Worm (Caenorhabditis elegans) whole organism, late embryonic: ENCODE results near the gene F20D6.1.
A peak's percentile ranks its signal among the peaks of the same experiment; 100 is the strongest.

Experiments
- K02D7.2 ChIP-seq: sonication (generic microtip); optimal IDR thresholded peaks from 2 replicates; lab custom pipeline; 2017; ENCODE audit warnings: mild to moderate bottlenecking, missing genetic modification characterization, missing compliant biosample characterization
- ahr-1 ChIP-seq: sonication (generic microtip); optimal IDR thresholded peaks from 2 replicates; lab custom pipeline; 2016; ENCODE audit warnings: missing genetic modification characterization, missing compliant biosample characterization
- ceh-18 ChIP-seq: sonication (generic microtip); optimal IDR thresholded peaks from 2 replicates; lab custom pipeline; 2016; ENCODE audit warnings: missing genetic modification characterization, missing compliant biosample characterization
- ceh-30 ChIP-seq: fragments of 150-350 bp; optimal IDR thresholded peaks from 2 replicates; lab custom pipeline; 2014; ENCODE audit warnings: missing biosample characterization, missing genetic modification characterization
- ceh-34 ChIP-seq: sonication (generic microtip); optimal IDR thresholded peaks from 2 replicates; lab custom pipeline; 2016; ENCODE audit warnings: mild to moderate bottlenecking, missing genetic modification characterization, missing compliant biosample characterization
- ceh-9 ChIP-seq: sonication (generic microtip); optimal IDR thresholded peaks from 2 replicates; lab custom pipeline; 2016; ENCODE audit warnings: mild to moderate bottlenecking, missing genetic modification characterization, inconsistent platforms, missing compliant biosample characterization
- che-1 ChIP-seq: sonication (generic microtip); optimal IDR thresholded peaks from 2 replicates; lab custom pipeline; 2016; ENCODE audit warnings: mild to moderate bottlenecking, missing genetic modification characterization, missing compliant biosample characterization
- dmd-4 ChIP-seq: sonication (generic microtip); optimal IDR thresholded peaks from 2 replicates; lab custom pipeline; 2016; ENCODE audit warnings: borderline replicate concordance, missing genetic modification characterization, missing compliant biosample characterization
- ets-4 ChIP-seq: sonication (generic microtip); optimal IDR thresholded peaks from 2 replicates; lab custom pipeline; 2016; ENCODE audit warnings: missing genetic modification characterization, missing compliant biosample characterization
- fkh-10 ChIP-seq: fragments of 150-350 bp; optimal IDR thresholded peaks from 2 replicates; lab custom pipeline; 2014; ENCODE audit warnings: missing biosample characterization, missing genetic modification reagents, missing genetic modification characterization
- fkh-6 ChIP-seq: sonication (generic microtip); optimal IDR thresholded peaks from 2 replicates; lab custom pipeline; 2016; ENCODE audit warnings: missing genetic modification characterization, missing compliant biosample characterization
- hlh-13 ChIP-seq: fragments of 200-800 bp; sonication (Bioruptor generic); optimal IDR thresholded peaks from 2 replicates; lab custom pipeline; 2018; ENCODE audit warnings: mild to moderate bottlenecking, missing genetic modification characterization, missing compliant biosample characterization
- hlh-30 ChIP-seq: sonication (generic microtip); optimal IDR thresholded peaks from 2 replicates; lab custom pipeline; 2017; ENCODE audit warnings: antibody characterized with exemption, missing genetic modification characterization, missing compliant biosample characterization; ENCODE audit not compliant: insufficient read depth
- hlh-8 ChIP-seq: sonication (generic microtip); optimal IDR thresholded peaks from 2 replicates; lab custom pipeline; 2016; ENCODE audit warnings: missing genotype, missing genetic modification characterization, missing compliant biosample characterization
- lim-6 ChIP-seq: sonication (generic microtip); optimal IDR thresholded peaks from 2 replicates; lab custom pipeline; 2016; ENCODE audit warnings: missing genetic modification characterization, missing compliant biosample characterization
- nfya-1 ChIP-seq: sonication (generic microtip); optimal IDR thresholded peaks from 2 replicates; lab custom pipeline; 2017; ENCODE audit warnings: missing genetic modification characterization, mild to moderate bottlenecking, missing compliant biosample characterization, antibody characterized with exemption, moderate library complexity
- nhr-11 ChIP-seq: fragments of 150-350 bp; optimal IDR thresholded peaks from 2 replicates; lab custom pipeline; 2014; ENCODE audit warnings: missing biosample characterization, missing genetic modification characterization
- npax-4 ChIP-seq: sonication (generic microtip); optimal IDR thresholded peaks from 2 replicates; lab custom pipeline; 2016; ENCODE audit warnings: missing genetic modification characterization, missing compliant biosample characterization
- odd-2 ChIP-seq: sonication (generic microtip); optimal IDR thresholded peaks from 2 replicates; lab custom pipeline; 2017; ENCODE audit warnings: antibody characterized with exemption, mild to moderate bottlenecking, missing genetic modification characterization, missing compliant biosample characterization
- pag-3 ChIP-seq: sonication (generic microtip); optimal IDR thresholded peaks from 2 replicates; lab custom pipeline; 2016; ENCODE audit warnings: missing compliant biosample characterization, missing genetic modification characterization, borderline replicate concordance
- pha-2 ChIP-seq: sonication (generic microtip); optimal IDR thresholded peaks from 2 replicates; lab custom pipeline; 2017; ENCODE audit warnings: mild to moderate bottlenecking, missing genetic modification characterization, missing compliant biosample characterization
- pqm-1 ChIP-seq: sonication (generic microtip); optimal IDR thresholded peaks from 2 replicates; lab custom pipeline; 2016; ENCODE audit warnings: missing genetic modification characterization, missing compliant biosample characterization
- sox-4 ChIP-seq: sonication (generic microtip); optimal IDR thresholded peaks from 2 replicates; lab custom pipeline; 2017; ENCODE audit warnings: mild to moderate bottlenecking, missing genetic modification characterization, inconsistent platforms, missing compliant biosample characterization
- tbx-2 ChIP-seq: sonication (generic microtip); optimal IDR thresholded peaks from 2 replicates; lab custom pipeline; 2016; ENCODE audit warnings: missing genetic modification characterization, missing compliant biosample characterization
- ttx-3 ChIP-seq: sonication (generic microtip); optimal IDR thresholded peaks from 2 replicates; lab custom pipeline; 2016; ENCODE audit warnings: missing genetic modification reagents, missing genetic modification characterization, missing compliant biosample characterization
- unc-3 ChIP-seq, 2 experiments: fragments of 200-800 bp in 1 of 2; sonication (Bioruptor generic) in 1 of 2; sonication (generic microtip) in 1 of 2; conservative IDR thresholded peaks in 1 of 2; optimal IDR thresholded peaks in 1 of 2; 2 replicates each; pipeline versions ENCODE4 v1.3.6 to Lab custom; 2016 to 2022; ENCODE audit warnings: missing compliant biosample characterization in 2 of 2, missing genetic modification characterization in 2 of 2, missing genetic modification reagents in 1 of 2
- unc-55 ChIP-seq: sonication (generic microtip); optimal IDR thresholded peaks from 2 replicates; lab custom pipeline; 2017; ENCODE audit warnings: missing biosample characterization, missing genetic modification reagents, missing genetic modification characterization
- unc-86 ChIP-seq: sonication (generic microtip); optimal IDR thresholded peaks from 2 replicates; lab custom pipeline; 2016; ENCODE audit warnings: missing genetic modification characterization, missing compliant biosample characterization
- zip-5 ChIP-seq: sonication (generic microtip); optimal IDR thresholded peaks from 2 replicates; lab custom pipeline; 2016; ENCODE audit warnings: missing genetic modification characterization, missing compliant biosample characterization

The F20D6.1 gene

ce11 chrV:8190016-8190415 lies 514 bp upstream of the F20D6.1 start, which contains the start of gene F20D6.12:
Gene F20D6.12 (minus strand): TSS chrV:8190116.
- no peak for TF ChIP-seq K02D7.2 (tag; lab: Kevin White, UChicago)
- no peak for TF ChIP-seq ceh-18 (tag; lab: Kevin White, UChicago)
- no peak for TF ChIP-seq unc-3 (GFP tag; conservative IDR thresholded peaks at IDR 0.05; lab: Robert Waterston, UW)
- no peak for TF ChIP-seq unc-3 (tag; optimal IDR thresholded peaks at IDR 0.05; lab: Kevin White, UChicago)
- no peak for TF ChIP-seq ttx-3 (tag; lab: Kevin White, UChicago)
- TF ChIP-seq fkh-6 (tag; lab: Kevin White, UChicago), result no peak
- no peak for TF ChIP-seq unc-86
- no peak for TF ChIP-seq ets-4
- TF ChIP-seq ceh-9 (tag; lab: Kevin White, UChicago), result no peak

DNA sequence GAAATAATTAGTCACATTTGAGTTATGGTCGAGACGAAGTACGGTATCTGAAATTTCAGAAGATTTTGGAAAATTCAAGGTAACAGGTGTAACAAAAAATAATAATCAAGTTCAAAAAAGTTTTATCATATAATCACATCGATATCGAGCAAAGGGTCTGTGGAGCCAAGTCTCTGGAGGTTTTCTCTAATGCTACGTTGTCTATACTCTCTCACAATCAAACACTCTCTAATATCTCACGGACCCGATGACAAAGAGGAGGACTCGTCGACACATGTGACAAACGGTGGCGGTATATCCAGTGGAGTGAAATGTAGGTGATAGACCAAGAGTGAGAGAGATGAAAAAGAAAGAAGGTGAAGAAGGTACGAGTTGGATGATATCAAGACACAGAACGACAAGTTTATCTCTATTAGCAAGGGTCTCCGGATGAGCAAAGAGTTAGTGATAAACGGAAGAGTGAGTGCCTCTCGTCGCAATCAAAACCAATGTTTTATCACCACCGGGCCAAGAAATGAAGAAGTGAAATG lies 5.4 kb downstream of the F20D6.1 start, which contains the start of gene F20D6.10:
TSS of gene F20D6.10 (minus strand) at position 51 of the 530 bp plus-strand sequence.
- TF ChIP-seq unc-55 (GFP tag; lab: Kevin White, UChicago) (peak; percentile 82), npax-4 (tag; lab: Kevin White, UChicago) (no peak), ceh-18 (tag; lab: Kevin White, UChicago) (peak; percentile 71), nfya-1 (tag; lab: Kevin White, UChicago) (peak; percentile 10), hlh-30 (tag; lab: Kevin White, UChicago) (peak; percentile 85)

DNA sequence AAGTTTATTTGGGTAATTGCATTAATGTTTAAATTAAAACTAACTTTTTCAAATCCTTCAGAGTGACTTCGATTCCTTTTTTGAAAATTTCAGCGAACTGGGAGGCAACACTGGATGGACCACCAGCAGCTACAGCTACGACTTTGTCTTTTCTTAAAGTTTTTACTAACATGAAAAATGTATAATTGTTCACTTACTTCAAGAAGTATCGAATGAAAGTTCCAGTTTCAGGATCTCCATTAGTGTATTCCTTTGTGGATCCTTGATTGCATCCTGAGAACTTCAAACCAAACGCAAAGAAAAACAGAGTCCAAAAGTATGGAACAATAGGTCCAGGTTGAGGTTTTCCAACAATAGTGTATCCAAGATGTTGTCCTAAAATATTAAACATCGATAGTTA lies 6.5 kb downstream of the F20D6.1 start:
- TF ChIP-seq hlh-13 (GFP tag; lab: Kevin White, UChicago), result no peak
- no peak for TF ChIP-seq ahr-1 (tag; lab: Kevin White, UChicago)
- no peak for TF ChIP-seq che-1 (tag; lab: Kevin White, UChicago)
- TF ChIP-seq pqm-1 (tag; lab: Kevin White, UChicago), result no peak
- no peak for TF ChIP-seq ets-4
- no peak for TF ChIP-seq fkh-10 (GFP tag; lab: Kevin White, UChicago)

DNA sequence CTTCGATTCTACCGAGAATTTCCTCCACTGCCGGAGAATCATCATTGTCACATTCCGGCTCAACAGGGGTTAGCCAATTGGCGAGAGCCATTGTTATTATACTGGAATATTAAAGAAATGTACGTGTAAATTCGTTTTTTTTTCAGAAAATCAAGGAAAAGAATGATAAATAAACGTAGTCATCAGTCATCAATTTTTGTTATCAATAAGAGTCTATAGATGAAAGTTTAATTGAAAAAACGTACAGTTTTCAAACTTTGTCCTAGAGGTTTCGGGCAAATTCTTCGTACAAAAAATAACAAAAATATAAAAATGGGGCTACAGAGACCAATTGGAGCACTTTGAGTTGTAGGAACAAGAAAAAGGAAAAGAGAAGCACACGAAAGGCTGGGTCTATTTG lies 8.5 kb downstream of the F20D6.1 start, which contains the start of gene F20D6.11:
TSS of gene F20D6.11 (minus strand) at position 101 of the 400 bp plus-strand sequence.
- TF ChIP-seq hlh-8 (no peak), ceh-34 (no peak), lim-6 (no peak), dmd-4 (no peak), ets-4 (no peak), pag-3 (tag; lab: Kevin White, UChicago) (no peak), sox-4 (no peak), zip-5 (tag; lab: Kevin White, UChicago) (no peak), ceh-30 (tag; lab: Kevin White, UChicago) (no peak), nhr-11 (tag; lab: Kevin White, UChicago) (no peak), tbx-2 (tag; lab: Kevin White, UChicago) (no peak), ceh-9 (tag; lab: Kevin White, UChicago) (no peak), pha-2 (no peak)

- no peak for TF ChIP-seq unc-55 (GFP tag; lab: Kevin White, UChicago)
- TF ChIP-seq nhr-11 (tag; lab: Kevin White, UChicago), result no peak
- no peak for TF ChIP-seq odd-2 (tag; lab: Kevin White, UChicago)
- TF ChIP-seq, all 69 proteins: peak for 0
Measured at ce11 chrV:8201229-8201858, 10.8 kb downstream of the F20D6.1 start, which contains the start of gene cri-2. Gene cri-2 (plus strand): TSS chrV:8201808.

ce11 chrV:8203085-8203643 lies 12.6 kb downstream of the F20D6.1 start, which contains the start of gene cest-17:
Gene cest-17 (plus strand): TSS chrV:8203332.
- peak; percentile 20 for TF ChIP-seq tbx-2 (tag; lab: Kevin White, UChicago)
- no peak for TF ChIP-seq dmd-4
